Worm (Caenorhabditis elegans) whole organism, L3 larva: Measurements from ENCODE around the gene anp-1.

Experiments used
- ZK546.5 ChIP-seq: sonication (generic microtip); optimal IDR thresholded peaks from 2 replicates; lab custom pipeline; 2017; ENCODE audit warnings: missing biosample characterization, missing genetic modification characterization
- ceh-16 ChIP-seq: sonication (generic microtip); optimal IDR thresholded peaks from 2 replicates; lab custom pipeline; 2017; ENCODE audit warnings: missing biosample characterization, missing genetic modification characterization
- egl-27 ChIP-seq: sonication (generic microtip); optimal IDR thresholded peaks from 4 replicates; lab custom pipeline; 2017; ENCODE audit warnings: missing biosample characterization, missing genetic modification reagents, missing genetic modification characterization
- elt-1 ChIP-seq: fragments of 150-350 bp; optimal IDR thresholded peaks from 2 replicates; lab custom pipeline; 2014; ENCODE audit warnings: missing biosample characterization, missing genetic modification characterization
- elt-2 ChIP-seq: sonication (generic microtip); optimal IDR thresholded peaks from 2 replicates; lab custom pipeline; 2016; ENCODE audit warnings: missing genetic modification reagents, mild to moderate bottlenecking, missing genetic modification characterization, missing compliant biosample characterization
- eor-1 ChIP-seq, 2 experiments: fragments of 150-350 bp; optimal IDR thresholded peaks; 2 replicates each; lab custom pipeline; 2014 to 2018; ENCODE audit warnings: missing biosample characterization in 2 of 2, missing genetic modification characterization in 2 of 2
- fkh-10 ChIP-seq: sonication (generic microtip); optimal IDR thresholded peaks from 2 replicates; lab custom pipeline; 2017; ENCODE audit warnings: missing biosample characterization, missing genetic modification reagents, missing genetic modification characterization
- fkh-2 ChIP-seq: fragments of 150-350 bp; optimal IDR thresholded peaks from 2 replicates; lab custom pipeline; 2014; ENCODE audit warnings: missing biosample characterization, missing genetic modification reagents, missing genetic modification characterization
- fos-1 ChIP-seq: fragments of 150-350 bp; optimal IDR thresholded peaks from 2 replicates; lab custom pipeline; 2014; ENCODE audit warnings: missing biosample characterization, missing genetic modification characterization
- hmg-11 ChIP-seq: sonication (generic microtip); optimal IDR thresholded peaks from 2 replicates; lab custom pipeline; 2016; ENCODE audit warnings: missing genetic modification characterization, missing compliant biosample characterization
- jun-1 ChIP-seq: fragments of 150-350 bp; optimal IDR thresholded peaks from 2 replicates; lab custom pipeline; 2014; ENCODE audit warnings: missing biosample characterization, missing genetic modification reagents, missing genetic modification characterization
- lin-39 ChIP-seq: fragments of 150-350 bp; optimal IDR thresholded peaks from 2 replicates; lab custom pipeline; 2018; ENCODE audit warnings: missing biosample characterization, missing genetic modification reagents, missing genetic modification characterization
- lsy-12 ChIP-seq: sonication (generic microtip); optimal IDR thresholded peaks from 2 replicates; lab custom pipeline; 2016; ENCODE audit warnings: mild to moderate bottlenecking, missing genetic modification characterization, missing compliant biosample characterization
- nhr-12 ChIP-seq: fragments of 150-350 bp; optimal IDR thresholded peaks from 2 replicates; lab custom pipeline; 2014; ENCODE audit warnings: missing biosample characterization, missing genetic modification characterization
- nhr-237 ChIP-seq: fragments of 150-350 bp; optimal IDR thresholded peaks from 2 replicates; lab custom pipeline; 2014; ENCODE audit warnings: missing biosample characterization, missing genetic modification characterization
- nhr-28 ChIP-seq: fragments of 150-350 bp; optimal IDR thresholded peaks from 2 replicates; lab custom pipeline; 2014; ENCODE audit warnings: missing biosample characterization, missing genetic modification characterization
- nhr-77 ChIP-seq: fragments of 150-350 bp; optimal IDR thresholded peaks from 2 replicates; lab custom pipeline; 2014; ENCODE audit warnings: missing biosample characterization, missing genetic modification characterization
- pha-4 ChIP-seq: fragments of 150-350 bp; optimal IDR thresholded peaks from 2 replicates; lab custom pipeline; 2014; ENCODE audit warnings: missing biosample characterization, missing genetic modification reagents, missing genetic modification characterization
- pqm-1 ChIP-seq: fragments of 150-350 bp; optimal IDR thresholded peaks from 2 replicates; lab custom pipeline; 2017; ENCODE audit warnings: missing biosample characterization, missing genetic modification characterization, inconsistent platforms
- skn-1 ChIP-seq: fragments of 150-350 bp; optimal IDR thresholded peaks from 2 replicates; lab custom pipeline; 2014; ENCODE audit warnings: missing biosample characterization, missing genetic modification characterization
- snpc-4 ChIP-seq: fragments of 150-350 bp; optimal IDR thresholded peaks from 2 replicates; lab custom pipeline; 2014; ENCODE audit warnings: missing biosample characterization, missing genetic modification characterization
- tbx-2 ChIP-seq: sonication (generic microtip); optimal IDR thresholded peaks from 2 replicates; lab custom pipeline; 2016; ENCODE audit warnings: mild to moderate bottlenecking, missing genetic modification characterization, missing compliant biosample characterization
- unc-39 ChIP-seq: sonication (generic microtip); optimal IDR thresholded peaks from 4 replicates; lab custom pipeline; 2017; ENCODE audit warnings: missing biosample characterization, missing genetic modification characterization
- unc-62 ChIP-seq: fragments of 150-350 bp; sonication (generic microtip); optimal IDR thresholded peaks from 4 replicates; lab custom pipeline; 2014; ENCODE audit warnings: missing biosample characterization, missing genetic modification reagents, missing genetic modification characterization

Gene anp-1

ce11 chrV:12824777-12825176 lies 34.5 kb upstream of the anp-1 start, which contains the start of gene ugt-16:
Gene ugt-16 (plus strand): TSS chrV:12825024.
- TF ChIP-seq ceh-16 (tag; lab: Kevin White, UChicago) = no peak
- no peak for TF ChIP-seq pha-4
- TF ChIP-seq egl-27 = no peak
- TF ChIP-seq elt-2 (tag; lab: Kevin White, UChicago) = peak; percentile 71
- TF ChIP-seq pqm-1 = peak; percentile 53
- TF ChIP-seq, all 47 proteins: peak for 2

DNA sequence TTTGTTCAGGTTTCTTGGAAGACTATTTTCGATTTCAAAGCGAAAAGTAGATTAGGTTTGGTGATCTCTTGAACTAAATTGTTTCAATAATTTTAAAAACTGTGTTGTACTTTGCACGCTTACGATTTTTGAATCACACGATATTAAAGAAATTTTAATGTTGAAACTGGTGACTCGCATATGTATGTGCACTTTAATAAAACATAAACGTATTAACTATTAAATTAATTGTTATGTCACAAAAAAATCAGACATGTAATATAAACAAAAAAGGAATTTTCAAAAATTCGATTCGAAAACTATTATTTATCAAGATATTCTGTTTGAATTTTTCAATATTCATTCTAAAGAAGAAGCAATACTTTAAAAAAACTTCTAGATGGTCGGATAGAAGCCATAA lies 32.0 kb upstream of the anp-1 start, which contains the start of gene ugt-15:
TSS of gene ugt-15 (plus strand) at position 301 of the 400 bp plus-strand sequence.
- TF ChIP-seq lin-39 (tag; lab: Kevin White, UChicago) = no peak
- TF ChIP-seq elt-2 (tag; lab: Kevin White, UChicago) = peak; percentile 13
- no peak for TF ChIP-seq fkh-2 (tag; lab: Kevin White, UChicago)
- peak; percentile 22 for TF ChIP-seq pqm-1
- no peak for TF ChIP-seq fos-1 (tag; lab: Kevin White, UChicago)
- no peak for TF ChIP-seq nhr-28 (tag; lab: Kevin White, UChicago)
- TF ChIP-seq, all 47 proteins: peak for 2

- no peak for TF ChIP-seq jun-1 (tag; lab: Kevin White, UChicago)
- TF ChIP-seq, all 47 proteins: peak for 0
These were observed 23.9 kb upstream of the anp-1 start, which contains the start of gene C44H9.4 for ce11 chrV:12835388-12835787. Gene C44H9.4 (plus strand): TSS chrV:12835688.

DNA sequence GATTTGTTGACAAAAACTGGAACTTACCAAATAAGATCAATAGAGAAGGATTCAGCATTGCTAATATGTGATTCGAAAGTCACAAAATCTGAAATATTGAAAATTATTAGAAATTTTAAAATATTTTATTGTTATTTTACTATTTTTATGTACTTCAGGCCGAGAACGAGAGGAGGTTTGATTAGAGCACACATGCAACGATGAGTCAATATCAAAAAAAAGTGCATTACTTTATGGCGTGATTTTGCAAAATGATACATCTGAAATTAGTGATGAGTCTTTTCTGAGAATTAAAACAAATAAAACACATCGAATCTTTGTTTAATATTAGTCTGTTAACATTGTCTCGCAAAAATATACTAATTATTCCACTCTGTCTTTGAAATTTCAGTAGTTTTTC lies 14.5 kb upstream of the anp-1 start:
- TF ChIP-seq unc-39 (tag; lab: Kevin White, UChicago) (no peak), pqm-1 (peak; percentile 56), hmg-11 (tag; lab: Kevin White, UChicago) (no peak)

ce11 chrV:12845247-12845646 lies 14.0 kb upstream of the anp-1 start, which contains the start of gene C44H9.6:
Gene C44H9.6 (minus strand): TSS chrV:12845347.
- TF ChIP-seq snpc-4 (tag; lab: Kevin White, UChicago) = no peak
- TF ChIP-seq elt-2 (tag; lab: Kevin White, UChicago) = peak; percentile 35

- no peak for TF ChIP-seq ZK546.5 (tag; lab: Kevin White, UChicago)
- TF ChIP-seq pqm-1 = peak; percentile 66
- TF ChIP-seq lsy-12 (tag; lab: Kevin White, UChicago) = no peak
- peak; percentile 49 for TF ChIP-seq elt-2 (tag; lab: Kevin White, UChicago)
- TF ChIP-seq nhr-237 (tag; lab: Kevin White, UChicago) = no peak
- no peak for TF ChIP-seq nhr-12
- TF ChIP-seq elt-1 (tag; lab: Kevin White, UChicago) = no peak
- TF ChIP-seq skn-1 (tag; lab: Kevin White, UChicago) = no peak
These were observed 9.5 kb upstream of the anp-1 start, which contains the start of gene C44H9.5 for ce11 chrV:12849736-12850135. Gene C44H9.5 (minus strand): TSS chrV:12849864.

ce11 chrV:12852355-12852754 lies 6.9 kb upstream of the anp-1 start:
- TF ChIP-seq jun-1 (tag; lab: Kevin White, UChicago) (peak; percentile 13), ceh-16 (tag; lab: Kevin White, UChicago) (no peak), lsy-12 (tag; lab: Kevin White, UChicago) (no peak), elt-1 (tag; lab: Kevin White, UChicago) (no peak), elt-2 (tag; lab: Kevin White, UChicago) (peak; percentile 58), nhr-28 (tag; lab: Kevin White, UChicago) (no peak), tbx-2 (no peak), unc-39 (tag; lab: Kevin White, UChicago) (no peak), fkh-10 (GFP tag; lab: Kevin White, UChicago) (no peak), lin-39 (tag; lab: Kevin White, UChicago) (no peak), pha-4 (no peak), pqm-1 (peak; percentile 69)

ce11 chrV:12854766-12855165 lies 4.5 kb upstream of the anp-1 start, which contains the start of gene C44H9.7:
Gene C44H9.7 (minus strand): TSS chrV:12854866.
- TF ChIP-seq eor-1 (tag; optimal IDR thresholded peaks at IDR 0.05; lab: Kevin White, UChicago) (no peak), nhr-28 (tag; lab: Kevin White, UChicago) (no peak), elt-2 (tag; lab: Kevin White, UChicago) (peak; percentile 7), nhr-77 (tag; lab: Kevin White, UChicago) (no peak), snpc-4 (tag; lab: Kevin White, UChicago) (no peak), unc-62 (no peak)
